Fruit fly (Drosophila melanogaster) S2 (cell line): ENCODE measurements around the gene CG13833.

Experiments
- CG8478 ChIP-seq: fragments of >200 bp; optimal IDR thresholded peaks from 2 replicates; lab custom pipeline; 2018
- CTCF ChIP-seq, 2 experiments: fragments of >200 bp; optimal IDR thresholded peaks; 2 replicates each; lab custom pipeline; 2018

dm6 chr3R:22997912-22998622 lies 37.3 kb downstream of the CG13833 start, which contains the start of gene Nha2:
- TF ChIP-seq CG8478 (lab: Kevin White, UChicago) = no peak
- TF ChIP-seq CTCF (optimal IDR thresholded peaks at IDR 0.05; lab: Kevin White, UChicago) = no peak
